Fruit fly (Drosophila melanogaster): ENCODE measurements around the gene Npc1a.

The Npc1a gene

dm6 chr2L:10200847-10201246 is 20.2 kb downstream of the Npc1a start, which contains the start of the genes Ripalpha and RpL7 (continued):
- TF ChIP-seq cg (GFP tag; optimal IDR thresholded peaks at IDR 0.05) (no peak), TFAM (GFP tag; optimal IDR thresholded peaks at IDR 0.05) (peak; percentile 92), ro (GFP tag; IDR thresholded peaks at IDR 0.05) (peak; percentile 88), kah (GFP tag; optimal IDR thresholded peaks at IDR 0.05) (peak; percentile 91), CG13624 (GFP tag; optimal IDR thresholded peaks at IDR 0.05) (peak; percentile 99), Usf (GFP tag; optimal IDR thresholded peaks at IDR 0.05) (peak; percentile 97), CG14667 (GFP tag; IDR thresholded peaks at IDR 0.05) (peak; percentile 88), CG13424 (tag; optimal IDR thresholded peaks at IDR 0.05) (peak; percentile 87), eyg (GFP tag; optimal IDR thresholded peaks at IDR 0.05) (peak; percentile 97), emc (GFP tag; optimal IDR thresholded peaks at IDR 0.05) (peak; percentile 98), CTCF (GFP tag; optimal IDR thresholded peaks at IDR 0.05) (peak; percentile 77), HmgZ (tag; optimal IDR thresholded peaks at IDR 0.05) (peak; percentile 98), vvl (GFP tag; IDR thresholded peaks at IDR 0.05) (peak; percentile 98), CG14965 (GFP tag; optimal IDR thresholded peaks at IDR 0.05; ENCODE audit: borderline replicate concordance) (peak; percentile 92), CG13894 (tag; optimal IDR thresholded peaks at IDR 0.05) (peak; percentile 97), oc (tag; optimal IDR thresholded peaks at IDR 0.05) (peak; percentile 94), otp (GFP tag; IDR thresholded peaks at IDR 0.05) (peak; percentile 99), fu2 (GFP tag; optimal IDR thresholded peaks at IDR 0.05) (peak; percentile 98), CG10147 (GFP tag; optimal IDR thresholded peaks at IDR 0.05) (peak; percentile 89), CG17612 (GFP tag; IDR thresholded peaks at IDR 0.05) (peak; percentile 94), fd96Cb (tag; optimal IDR thresholded peaks at IDR 0.05) (peak; percentile 78), fru (optimal IDR thresholded peaks at IDR 0.05) (no peak), CG15514 (GFP tag; optimal IDR thresholded peaks at IDR 0.05) (peak; percentile 97), slp2 (GFP tag; optimal IDR thresholded peaks at IDR 0.05) (peak; percentile 98), dimm (GFP tag; IDR thresholded peaks at IDR 0.05) (peak; percentile 94), Elba2 (GFP tag; optimal IDR thresholded peaks at IDR 0.05) (peak; percentile 80), p53 (GFP tag; optimal IDR thresholded peaks at IDR 0.05) (peak; percentile 98), Side (GFP tag; optimal IDR thresholded peaks at IDR 0.05) (peak; percentile 98), CG8290 (GFP tag; optimal IDR thresholded peaks at IDR 0.05) (peak; percentile 96), CG8290 (tag; optimal IDR thresholded peaks at IDR 0.05) (peak; percentile 95 to 99), CG12391 (tag; optimal IDR thresholded peaks at IDR 0.05) (peak; percentile 97), zfh2 (GFP tag; optimal IDR thresholded peaks at IDR 0.05) (peak; percentile 98), klu (GFP tag; IDR thresholded peaks at IDR 0.05) (peak; percentile 84), CG6765 (GFP tag; optimal IDR thresholded peaks at IDR 0.05) (peak; percentile 100), Dbx (GFP tag; IDR thresholded peaks at IDR 0.05) (peak; percentile 99), CG18262 (tag; optimal IDR thresholded peaks at IDR 0.05) (peak; percentile 84), NK7.1 (GFP tag; optimal IDR thresholded peaks at IDR 0.05) (peak; percentile 95), CG12769 (tag; optimal IDR thresholded peaks at IDR 0.05) (peak; percentile 98), CG5180 (GFP tag; optimal IDR thresholded peaks at IDR 0.05) (peak; percentile 89), CG11695 (GFP tag; IDR thresholded peaks at IDR 0.05) (peak; percentile 90), CG15601 (tag; optimal IDR thresholded peaks at IDR 0.05) (peak; percentile 95), Bgb (GFP tag; IDR thresholded peaks at IDR 0.05; ENCODE audit: partially characterized antibody) (peak; percentile 98), Adf1 (GFP tag; IDR thresholded peaks at IDR 0.05) (peak; percentile 86), Rx (GFP tag; IDR thresholded peaks at IDR 0.05) (peak; percentile 98), CG11247 (GFP tag; IDR thresholded peaks at IDR 0.05) (peak; percentile 98), slou (GFP tag; optimal IDR thresholded peaks at IDR 0.05) (peak; percentile 96), CG6813 (GFP tag; optimal IDR thresholded peaks at IDR 0.05) (peak; percentile 99), CG12104 (GFP tag; optimal IDR thresholded peaks at IDR 0.05) (peak; percentile 98), MESR4 (GFP tag; optimal IDR thresholded peaks at IDR 0.05) (peak; percentile 100), Fer2 (tag; optimal IDR thresholded peaks at IDR 0.05) (peak; percentile 95), CG7839 (tag; optimal IDR thresholded peaks at IDR 0.05) (peak; percentile 90), inv (GFP tag; IDR thresholded peaks at IDR 0.05; ENCODE audit: partially characterized antibody) (peak; percentile 93)
